Fruit fly (Drosophila melanogaster) whole organism, embryonic: ENCODE data around the gene gNacalpha.

Source experiments
- CG10267 ChIP-seq: fragments of 200-800 bp; sonication (Bioruptor generic); optimal IDR thresholded peaks from 2 replicates; lab custom pipeline; 2018; ENCODE audit warnings: missing biosample characterization, mild to moderate bottlenecking, missing genetic modification characterization, moderate library complexity
- CG1832 ChIP-seq: fragments of 200-800 bp; sonication (Bioruptor generic); optimal IDR thresholded peaks from 2 replicates; lab custom pipeline; 2017; ENCODE audit warnings: missing biosample characterization, mild to moderate bottlenecking, missing genetic modification characterization, inconsistent platforms
- CG8478 ChIP-seq: fragments of >200 bp; optimal IDR thresholded peaks from 2 replicates; lab custom pipeline; 2018
- Chrac-16 ChIP-seq: fragments of 200-800 bp; sonication (Bioruptor generic); optimal IDR thresholded peaks from 3 replicates; lab custom pipeline; 2016; ENCODE audit warnings: missing biosample characterization, missing genetic modification characterization
- Dip2 ChIP-seq: fragments of 200-800 bp; sonication (Bioruptor generic); IDR thresholded peaks from 2 replicates; pipeline ENCODE4 v1.3.6; 2022; ENCODE audit warnings: missing biosample characterization, missing genetic modification characterization
- GATAe ChIP-seq: fragments of 200-800 bp; sonication (Bioruptor generic); conservative IDR thresholded peaks from 2 replicates; pipeline ENCODE4 v1.3.6; 2022; ENCODE audit warnings: missing biosample characterization, missing genetic modification characterization
- MESR4 ChIP-seq: fragments of 200-800 bp; sonication (Bioruptor generic); optimal IDR thresholded peaks from 2 replicates; lab custom pipeline; 2018; ENCODE audit warnings: missing biosample characterization, mild to moderate bottlenecking, missing genetic modification characterization, moderate library complexity
- Myb ChIP-seq: fragments of 200-800 bp; sonication (Bioruptor generic); optimal IDR thresholded peaks from 2 replicates; lab custom pipeline; 2016; ENCODE audit warnings: missing biosample characterization, missing genetic modification characterization
- chif ChIP-seq, 2 experiments: fragments of 200-800 bp; sonication (Bioruptor generic); optimal IDR thresholded peaks; 3 replicates each; lab custom pipeline; 2016; ENCODE audit warnings: missing biosample characterization in 2 of 2, missing genetic modification characterization in 2 of 2
- h ChIP-seq: fragments of >200 bp; optimal IDR thresholded peaks from 2 replicates; lab custom pipeline; 2017
- pita ChIP-seq: fragments of 200-800 bp; sonication (Bioruptor generic); optimal IDR thresholded peaks from 2 replicates; lab custom pipeline; 2017; ENCODE audit warnings: missing biosample characterization, mild to moderate bottlenecking, missing genetic modification characterization
- zfh1 ChIP-seq: fragments of 200-800 bp; sonication (Bioruptor generic); IDR thresholded peaks from 3 replicates; pipeline ENCODE4 v1.3.6; 2022; ENCODE audit warnings: missing biosample characterization, missing genetic modification characterization

dm6 chr2L:1047245-1047644 is 10.2 kb downstream of the gNacalpha start:
- TF ChIP-seq CG10267 (tag; lab: Kevin White, UChicago) (no peak), chif (GFP tag; optimal IDR thresholded peaks at IDR 0.05; lab: Kevin White, UChicago) (no peak), Chrac-16 (GFP tag; lab: Kevin White, UChicago) (no peak), Dip2 (no peak), h (no peak), Myb (GFP tag; lab: Kevin White, UChicago) (no peak), pita (no peak), CG8478 (lab: Kevin White, UChicago) (peak; percentile 16), CG1832 (GFP tag; lab: Kevin White, UChicago) (no peak), zfh1 (no peak), MESR4 (GFP tag; lab: Kevin White, UChicago) (no peak), GATAe (GFP tag; lab: Robert Waterston, UW) (no peak)
